Worm (Caenorhabditis elegans) whole organism, L4/young adult: ENCODE data around the gene F26D10.13.
"Not testable (repeated sequence)": the region's sequence is repeated elsewhere in the genome, so short reads cannot be mapped to it uniquely, and the experiment has no call there.

Experiments
- W03F9.2 ChIP-seq: fragments of 150-350 bp; optimal IDR thresholded peaks from 2 replicates; lab custom pipeline; 2014; ENCODE audit warnings: missing biosample characterization, missing genetic modification characterization
- dao-5 ChIP-seq: sonication (generic microtip); optimal IDR thresholded peaks from 2 replicates; lab custom pipeline; 2016; ENCODE audit warnings: missing genotype, missing genetic modification characterization, moderate library complexity, missing compliant biosample characterization
- him-1 ChIP-seq: sonication (generic microtip); optimal IDR thresholded peaks from 2 replicates; lab custom pipeline; 2016; ENCODE audit warnings: missing genotype, missing genetic modification reagents, missing genetic modification characterization, missing compliant biosample characterization

Gene F26D10.13

DNA sequence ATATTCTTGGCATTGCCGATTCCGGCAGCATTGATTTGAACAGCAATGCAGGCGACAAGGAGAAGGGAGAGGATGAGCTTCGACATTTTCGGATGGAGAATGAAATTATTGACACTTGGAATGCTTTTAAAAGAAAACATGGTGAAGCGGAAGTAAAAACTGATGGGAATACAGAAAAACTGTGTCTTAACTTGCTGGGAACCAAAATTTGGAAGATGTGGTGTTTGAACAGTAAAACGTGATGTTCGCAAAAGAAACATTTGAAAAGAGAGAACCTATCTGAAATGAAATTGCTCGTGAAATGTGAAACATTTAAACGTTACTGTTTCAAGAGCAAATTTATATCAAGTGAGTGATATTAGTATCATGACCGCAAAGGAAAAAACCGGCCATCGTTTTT, at the start of gene F26D10.13:
Gene F26D10.13, minus strand, starts transcription at position 101 of the 400 bp plus-strand sequence.
- TF ChIP-seq dao-5 (tag; lab: Kevin White, UChicago) = no peak
- no peak for TF ChIP-seq W03F9.2 (tag; lab: Kevin White, UChicago)
- no peak for TF ChIP-seq him-1

DNA sequence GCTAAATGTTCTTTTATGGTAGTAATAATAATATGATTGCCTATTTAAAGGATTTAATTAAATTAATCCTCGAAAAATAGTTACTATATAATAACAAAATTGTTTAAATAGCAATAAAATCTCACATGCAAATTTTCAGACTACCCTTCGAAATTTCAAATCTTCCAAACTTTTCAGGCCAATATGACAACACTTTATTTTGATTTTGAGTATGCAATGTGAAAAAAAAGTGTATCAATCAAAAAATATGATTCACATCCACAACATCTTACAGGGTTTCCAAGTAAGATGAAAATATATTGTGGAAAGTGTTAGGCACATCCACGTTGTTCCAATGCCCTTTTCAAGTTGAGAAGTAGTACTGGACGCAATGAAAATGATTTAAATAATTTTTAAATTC, 47.2 kb upstream of the F26D10.13 start, which contains the start of gene snf-9:
Gene snf-9, plus strand, starts transcription at position 301 of the 400 bp plus-strand sequence.
- TF ChIP-seq W03F9.2 (tag; lab: Kevin White, UChicago) (no peak), him-1 (no peak), dao-5 (tag; lab: Kevin White, UChicago) (no peak)

DNA sequence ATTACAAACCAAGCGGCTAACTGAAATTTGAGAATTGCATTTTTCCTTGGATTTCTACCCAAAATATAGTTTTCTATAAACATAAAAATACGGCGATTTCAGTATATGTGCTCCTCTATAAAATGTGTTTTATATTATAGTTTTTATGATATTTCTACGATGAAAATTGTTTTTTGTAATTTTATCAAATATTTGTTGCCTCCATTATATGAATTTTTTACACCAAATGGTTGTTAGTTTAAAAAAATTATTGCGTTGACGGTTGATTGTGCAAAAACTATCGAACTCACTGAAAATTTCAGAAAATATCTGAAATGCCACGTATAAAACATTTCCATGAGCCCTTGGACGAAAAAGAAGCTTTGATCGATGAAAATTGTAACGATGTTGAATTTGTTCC, 43.6 kb upstream of the F26D10.13 start, which contains the start of gene T28F3.9:
Gene T28F3.9, plus strand, starts transcription at position 301 of the 400 bp plus-strand sequence.
- TF ChIP-seq him-1 = no peak
- TF ChIP-seq W03F9.2 (tag; lab: Kevin White, UChicago) = no peak
- no peak for TF ChIP-seq dao-5 (tag; lab: Kevin White, UChicago)

DNA sequence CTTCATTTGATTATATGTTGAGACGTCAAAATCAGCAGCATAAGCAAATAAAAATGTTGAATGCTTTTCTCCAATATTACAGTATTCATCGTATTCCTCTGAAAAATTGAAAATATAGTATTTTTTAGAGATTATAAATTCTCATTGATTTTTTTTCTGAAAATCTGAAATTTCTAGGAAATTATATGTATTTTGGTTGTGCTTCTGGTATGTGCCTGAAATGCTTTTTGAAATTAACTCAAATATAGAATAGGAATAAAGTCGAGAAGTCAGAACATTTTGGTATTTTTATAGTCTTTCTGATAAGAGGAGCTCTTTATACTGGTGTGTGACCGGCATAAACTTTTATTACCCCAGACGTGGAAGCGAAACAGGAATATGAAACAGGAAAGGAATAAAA, 42.6 kb upstream of the F26D10.13 start, which contains the start of gene T28F3.8:
Gene T28F3.8, minus strand, starts transcription at position 101 of the 400 bp plus-strand sequence.
- TF ChIP-seq W03F9.2 (tag; lab: Kevin White, UChicago); dao-5 (tag; lab: Kevin White, UChicago); him-1: not testable (repeated sequence)

DNA sequence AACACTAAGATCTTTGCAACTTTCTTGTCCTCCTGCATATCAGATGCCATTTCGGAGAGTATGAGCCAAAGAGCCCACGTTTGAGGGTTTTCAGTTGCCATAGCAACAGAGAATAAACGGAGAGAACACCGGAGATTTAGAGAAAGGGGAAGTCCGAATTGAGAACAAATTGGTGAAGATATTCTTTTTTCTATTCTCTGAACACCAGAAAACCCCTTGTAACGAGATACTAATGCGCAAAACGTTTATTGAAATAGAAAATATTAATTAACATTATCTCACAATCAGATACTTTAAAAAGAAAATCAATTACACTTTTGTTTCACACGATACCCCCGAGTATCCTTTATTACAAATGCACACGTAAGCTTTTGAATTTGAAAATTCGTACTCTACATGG, 37.3 kb upstream of the F26D10.13 start, which contains the start of gene ifta-2:
Gene ifta-2, minus strand, starts transcription at position 101 of the 400 bp plus-strand sequence.
- TF ChIP-seq dao-5 (tag; lab: Kevin White, UChicago) (no peak), him-1 (no peak), W03F9.2 (tag; lab: Kevin White, UChicago) (no peak)

DNA sequence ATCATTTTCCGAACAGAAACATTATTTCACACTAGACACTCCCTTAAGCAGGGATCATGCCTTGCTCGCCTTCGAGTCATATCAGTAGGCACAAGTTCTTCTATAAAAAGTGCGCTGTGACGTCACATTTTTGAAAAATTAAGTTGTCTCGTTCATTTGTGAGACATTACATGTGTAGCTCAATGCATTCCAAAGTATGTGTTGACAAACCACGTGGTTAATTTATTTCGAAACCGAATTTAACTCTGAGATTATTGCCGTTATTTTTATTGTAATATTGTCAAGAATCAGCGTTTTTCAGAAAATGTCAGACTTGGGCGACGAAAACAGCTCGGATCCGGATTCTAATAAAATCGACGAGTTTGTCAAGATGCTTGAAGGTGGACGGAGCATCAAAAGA, 29.9 kb upstream of the F26D10.13 start, which contains the start of gene T28F3.5:
Gene T28F3.5, plus strand, starts transcription at position 301 of the 400 bp plus-strand sequence.
- TF ChIP-seq W03F9.2 (tag; lab: Kevin White, UChicago) = no peak
- no peak for TF ChIP-seq him-1
- TF ChIP-seq dao-5 (tag; lab: Kevin White, UChicago) = no peak

DNA sequence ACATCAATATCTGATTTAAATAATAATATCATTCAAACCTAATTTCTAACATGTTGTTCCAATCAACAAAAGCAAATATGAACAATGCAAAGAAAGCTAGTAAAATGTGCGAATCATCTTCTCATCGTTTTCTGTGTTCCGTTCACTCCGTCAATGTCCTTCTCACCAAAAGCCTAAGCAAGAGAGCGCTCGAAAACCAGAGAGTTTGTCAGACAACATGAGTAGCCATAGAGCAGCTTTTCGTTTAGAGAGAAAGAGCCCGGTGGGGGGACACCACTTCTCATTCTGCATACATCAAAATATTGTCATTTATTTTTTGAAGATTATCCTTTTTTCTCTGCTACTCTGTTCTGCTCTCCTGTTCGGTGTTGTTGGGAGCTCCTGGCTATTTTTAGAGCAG, 29.1 kb upstream of the F26D10.13 start:
- TF ChIP-seq dao-5 (tag; lab: Kevin White, UChicago) = no peak
- TF ChIP-seq W03F9.2 (tag; lab: Kevin White, UChicago) = no peak
- TF ChIP-seq him-1 = no peak

DNA sequence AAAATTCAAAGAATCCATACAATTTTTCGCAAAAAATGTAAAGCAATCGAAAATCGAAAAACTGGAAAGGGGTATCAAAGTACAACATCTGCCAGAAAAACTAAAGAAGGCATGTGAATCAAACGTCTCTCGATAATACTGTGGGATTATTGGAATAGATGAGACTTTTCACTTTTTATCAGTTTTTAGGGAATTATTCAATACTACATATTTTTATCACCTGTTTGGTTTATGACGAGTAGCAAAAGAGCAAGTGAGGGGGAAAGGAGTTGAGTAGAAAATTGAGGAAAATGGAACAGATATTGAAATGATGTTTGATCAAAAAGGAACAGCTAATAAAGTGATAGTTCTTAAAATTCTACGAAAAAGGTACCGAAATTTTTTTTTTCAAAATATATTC, 28.5 kb upstream of the F26D10.13 start:
- TF ChIP-seq W03F9.2 (tag; lab: Kevin White, UChicago) (no peak), dao-5 (tag; lab: Kevin White, UChicago) (no peak), him-1 (no peak)

DNA sequence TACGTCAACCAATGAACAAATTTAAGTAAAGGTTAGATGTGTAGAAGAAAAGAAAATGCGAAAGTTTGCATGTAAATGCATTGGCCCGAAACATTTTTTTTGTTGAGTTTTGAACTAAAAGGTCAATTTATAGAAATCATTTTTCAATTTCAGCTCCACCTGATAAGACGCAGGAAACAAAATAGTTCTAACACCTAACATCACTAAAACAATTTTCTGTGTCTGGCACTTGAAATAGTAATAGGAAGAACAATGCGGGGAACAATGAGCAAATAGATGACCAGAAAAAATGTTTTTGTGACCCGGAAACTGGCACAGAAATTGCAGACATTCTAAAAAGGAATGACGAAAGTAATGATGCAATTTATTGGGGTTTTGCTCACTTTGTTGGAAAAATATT, 27.7 kb upstream of the F26D10.13 start:
- TF ChIP-seq dao-5 (tag; lab: Kevin White, UChicago) = no peak
- no peak for TF ChIP-seq W03F9.2 (tag; lab: Kevin White, UChicago)
- no peak for TF ChIP-seq him-1

DNA sequence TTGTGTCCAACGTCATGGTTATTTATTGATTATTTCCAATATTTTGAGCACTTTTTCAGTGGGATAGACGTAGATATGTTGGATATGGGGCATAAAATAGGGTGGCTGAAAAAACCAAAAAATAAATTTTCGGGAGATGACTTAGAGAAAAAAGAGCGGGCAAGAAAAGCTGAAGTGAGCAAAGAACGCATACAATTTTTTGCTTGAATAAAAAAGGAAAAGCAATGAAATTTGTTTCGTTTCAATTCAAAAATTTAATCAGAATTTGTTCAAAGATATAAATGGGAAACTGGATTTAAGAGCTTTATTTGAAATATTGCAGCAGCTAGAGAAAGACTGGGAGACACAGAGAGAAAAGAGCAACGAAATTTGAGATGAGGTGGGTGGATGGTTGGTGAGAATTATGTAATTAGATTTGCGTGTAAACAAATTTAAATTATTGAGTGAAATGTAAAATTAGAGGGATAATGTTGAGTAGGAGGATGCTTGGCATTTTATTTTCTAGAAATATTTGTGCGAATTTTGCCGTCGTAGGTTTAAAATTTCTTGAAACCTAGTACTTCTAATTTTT, 27.1 kb upstream of the F26D10.13 start, which contains the start of the genes T28F3.11 and slc-17.4:
Gene T28F3.11, minus strand, starts transcription at position 51 of the 571 bp plus-strand sequence.
Gene slc-17.4, minus strand, starts transcription at position 105 of the 571 bp plus-strand sequence.
- TF ChIP-seq dao-5 (tag; lab: Kevin White, UChicago) (no peak), him-1 (no peak)

DNA sequence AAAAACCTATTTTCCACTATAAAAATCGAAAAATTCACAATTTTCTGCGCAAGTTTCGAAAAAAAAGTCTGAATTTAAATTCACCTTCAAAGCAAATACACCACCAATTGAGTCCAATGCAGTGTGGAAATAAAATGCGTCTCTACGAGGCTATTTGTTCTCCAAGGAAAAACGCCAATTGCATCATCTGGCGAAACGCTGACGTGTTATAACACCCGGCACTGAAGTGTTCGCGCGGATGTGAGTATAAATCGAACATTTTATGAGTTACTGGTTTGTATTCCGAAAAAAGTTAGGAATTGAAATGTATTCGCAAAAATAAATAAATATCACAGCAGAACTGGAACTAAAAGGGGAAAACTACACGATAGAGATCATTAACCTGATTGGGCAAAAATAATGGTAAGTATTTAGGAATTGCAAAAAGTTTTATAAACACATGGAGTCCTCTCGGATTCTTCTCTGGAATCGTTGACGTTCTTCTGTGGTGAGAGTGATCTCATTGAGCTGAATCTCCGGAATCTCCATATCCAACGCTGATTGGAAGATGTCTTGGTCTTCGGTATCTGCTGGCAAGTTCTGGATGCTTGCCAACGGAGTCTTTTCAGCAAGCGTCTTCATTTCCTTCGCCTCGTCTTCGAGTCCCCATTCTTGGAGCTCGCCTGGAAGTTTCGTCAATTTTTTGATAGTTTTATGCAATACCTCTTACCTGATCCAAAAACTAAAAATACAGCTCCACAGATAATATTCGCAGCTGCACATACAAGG, 23.5 kb upstream of the F26D10.13 start, which contains the start of gene zipt-7.1:
Gene zipt-7.1, minus strand, starts transcription at position 232 of the 768 bp plus-strand sequence.
- no peak for TF ChIP-seq W03F9.2 (tag; lab: Kevin White, UChicago)
- no peak for TF ChIP-seq dao-5 (tag; lab: Kevin White, UChicago)
- no peak for TF ChIP-seq him-1

DNA sequence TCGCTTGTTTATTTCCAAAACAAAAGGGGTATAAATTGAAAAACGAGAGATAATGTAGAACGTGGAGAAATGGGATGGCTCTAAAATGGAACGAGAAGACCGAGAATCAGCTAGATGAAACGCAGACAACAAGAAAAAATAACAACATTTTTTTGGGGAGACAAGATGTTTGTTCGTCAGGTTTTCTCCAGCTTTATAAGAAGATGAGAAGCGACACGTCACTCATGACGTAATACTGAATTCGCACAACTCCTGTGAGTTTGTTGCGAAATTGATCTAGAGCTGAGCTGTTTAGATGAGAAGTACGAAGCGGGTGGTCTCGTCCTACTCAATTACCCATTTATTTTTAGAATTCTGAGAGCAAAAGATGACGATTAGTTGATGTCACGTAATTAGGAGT, 20.6 kb upstream of the F26D10.13 start:
- TF ChIP-seq dao-5 (tag; lab: Kevin White, UChicago) = no peak
- no peak for TF ChIP-seq him-1

DNA sequence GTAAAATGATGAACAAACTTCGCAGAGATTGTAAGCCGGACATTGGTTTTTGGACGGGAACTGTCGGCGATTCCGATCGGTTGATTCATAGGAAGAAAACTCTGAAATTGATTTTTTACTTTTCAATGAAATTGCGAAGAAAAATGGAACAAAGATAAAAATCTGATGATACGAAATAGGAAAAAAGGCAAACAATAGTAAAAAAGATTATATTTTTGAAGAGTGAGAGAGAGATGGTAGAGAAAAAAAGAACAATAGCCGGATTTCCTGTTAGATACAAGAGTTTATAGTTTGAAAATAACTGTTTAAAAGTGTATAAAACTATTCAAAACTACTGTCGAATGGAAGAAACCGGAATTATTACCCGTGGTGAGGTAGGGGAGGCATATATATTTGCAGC, 19.5 kb upstream of the F26D10.13 start, which contains the start of gene nra-1:
Gene nra-1, minus strand, starts transcription at position 101 of the 400 bp plus-strand sequence.
- TF ChIP-seq him-1 (no peak), W03F9.2 (tag; lab: Kevin White, UChicago) (no peak), dao-5 (tag; lab: Kevin White, UChicago) (no peak)
